Fruit fly (Drosophila melanogaster) whole organism, embryonic: ENCODE data around the gene CG42673.

ENCODE experiments used
- CG10209 ChIP-seq: fragments of 200-800 bp; sonication (Bioruptor generic); optimal IDR thresholded peaks from 3 replicates; lab custom pipeline; 2017; ENCODE audit warnings: missing biosample characterization, mild to moderate bottlenecking, missing genetic modification characterization, missing genetic modification reagents
- CG10267 ChIP-seq: fragments of 200-800 bp; sonication (Bioruptor generic); optimal IDR thresholded peaks from 2 replicates; lab custom pipeline; 2018; ENCODE audit warnings: missing biosample characterization, mild to moderate bottlenecking, missing genetic modification characterization, moderate library complexity
- CG11085 ChIP-seq: fragments of 200-800 bp; sonication (Bioruptor generic); IDR thresholded peaks from 2 replicates; pipeline ENCODE4 v1.3.6; 2022; ENCODE audit warnings: missing biosample characterization, missing genetic modification characterization
- CG11695 ChIP-seq: fragments of 200-800 bp; sonication (Bioruptor generic); IDR thresholded peaks from 3 replicates; pipeline ENCODE4 v1.3.6; 2022; ENCODE audit warnings: missing biosample characterization, missing genetic modification characterization
- CG11723 ChIP-seq: fragments of 200-800 bp; sonication (Bioruptor generic); optimal IDR thresholded peaks from 2 replicates; lab custom pipeline; 2017; ENCODE audit warnings: missing biosample characterization, mild to moderate bottlenecking, missing genetic modification characterization
- CG12769 ChIP-seq: fragments of 200-800 bp; sonication (Bioruptor generic); optimal IDR thresholded peaks from 2 replicates; lab custom pipeline; 2019; ENCODE audit warnings: missing biosample characterization, mild to moderate bottlenecking, missing genetic modification characterization, moderate library complexity
- CG13296 ChIP-seq: fragments of 200-800 bp; sonication (Bioruptor generic); optimal IDR thresholded peaks from 3 replicates; lab custom pipeline; 2018; ENCODE audit warnings: missing biosample characterization, mild to moderate bottlenecking, missing genetic modification characterization
- CG1647 ChIP-seq: fragments of 200-800 bp; sonication (Bioruptor generic); optimal IDR thresholded peaks from 3 replicates; lab custom pipeline; 2016; ENCODE audit warnings: missing biosample characterization, missing genetic modification characterization
- CG17829 ChIP-seq: fragments of 200-800 bp; optimal IDR thresholded peaks from 2 replicates; lab custom pipeline; 2019; ENCODE audit warnings: missing biosample characterization, mild to moderate bottlenecking, missing genetic modification characterization, moderate library complexity
- CG1792 ChIP-seq: fragments of 200-800 bp; sonication (Bioruptor generic); optimal IDR thresholded peaks from 2 replicates; lab custom pipeline; 2016; ENCODE audit warnings: missing biosample characterization, missing genetic modification characterization
- CG2199 ChIP-seq: fragments of 200-800 bp; sonication (Bioruptor generic); IDR thresholded peaks from 3 replicates; pipeline ENCODE4 v1.3.6; 2022; ENCODE audit warnings: missing biosample characterization, missing genetic modification characterization
- CG31224 ChIP-seq: fragments of 200-800 bp; sonication (Bioruptor generic); IDR thresholded peaks from 2 replicates; pipeline ENCODE4 v1.3.6; 2022; ENCODE audit warnings: missing biosample characterization, missing genetic modification characterization
- CG4707 ChIP-seq: fragments of 200-800 bp; sonication (Bioruptor generic); optimal IDR thresholded peaks from 2 replicates; lab custom pipeline; 2018; ENCODE audit warnings: missing biosample characterization, mild to moderate bottlenecking, missing genetic modification characterization, moderate library complexity
- CG6765 ChIP-seq: fragments of 200-800 bp; sonication (Bioruptor generic); optimal IDR thresholded peaks from 3 replicates; lab custom pipeline; 2017; ENCODE audit warnings: missing biosample characterization, mild to moderate bottlenecking, missing genetic modification characterization
- CG7745 ChIP-seq: fragments of 200-800 bp; sonication (Bioruptor generic); optimal IDR thresholded peaks from 2 replicates; lab custom pipeline; 2018; ENCODE audit warnings: missing biosample characterization, mild to moderate bottlenecking, missing genetic modification characterization, moderate library complexity
- CG9215 ChIP-seq: fragments of 200-800 bp; sonication (Bioruptor generic); IDR thresholded peaks from 2 replicates; pipeline ENCODE4 v1.3.6; 2022; ENCODE audit warnings: missing biosample characterization, missing genetic modification characterization
- Dip3 ChIP-seq: fragments of 200-800 bp; sonication (Bioruptor generic); optimal IDR thresholded peaks from 3 replicates; lab custom pipeline; 2016; ENCODE audit warnings: missing biosample characterization, missing genetic modification characterization
- Ets97D ChIP-seq: fragments of 200-800 bp; sonication (Bioruptor generic); optimal IDR thresholded peaks from 3 replicates; lab custom pipeline; 2016; ENCODE audit warnings: missing biosample characterization, missing genetic modification characterization
- Gug ChIP-seq: fragments of 200-800 bp; sonication (Bioruptor generic); IDR thresholded peaks from 4 replicates; pipeline ENCODE4 v1.3.6; 2022; ENCODE audit warnings: missing biosample characterization, missing genetic modification characterization
- Hey ChIP-seq: fragments of 200-800 bp; sonication (Bioruptor generic); optimal IDR thresholded peaks from 3 replicates; lab custom pipeline; 2018; ENCODE audit warnings: missing biosample characterization, mild to moderate bottlenecking, missing genetic modification characterization
- Lim3 ChIP-seq: fragments of 200-800 bp; sonication (Bioruptor generic); IDR thresholded peaks from 2 replicates; pipeline ENCODE4 v1.3.6; 2022; ENCODE audit warnings: missing biosample characterization, missing genetic modification characterization
- MESR4 ChIP-seq: fragments of 200-800 bp; sonication (Bioruptor generic); optimal IDR thresholded peaks from 2 replicates; lab custom pipeline; 2018; ENCODE audit warnings: missing biosample characterization, mild to moderate bottlenecking, missing genetic modification characterization, moderate library complexity
- Mad ChIP-seq: fragments of 200-800 bp; sonication (Bioruptor generic); optimal IDR thresholded peaks from 2 replicates; lab custom pipeline; 2016; ENCODE audit warnings: missing biosample characterization, missing genetic modification characterization
- NC2α ChIP-seq: fragments of 200-800 bp; sonication (Bioruptor generic); optimal IDR thresholded peaks from 2 replicates; lab custom pipeline; 2016; ENCODE audit warnings: missing biosample characterization, missing genetic modification characterization
- Optix ChIP-seq: fragments of 200-800 bp; sonication (Bioruptor generic); IDR thresholded peaks from 3 replicates; pipeline ENCODE4 v1.3.6; 2022; ENCODE audit warnings: missing biosample characterization, missing genetic modification characterization
- Sin3A ChIP-seq: fragments of >200 bp; optimal IDR thresholded peaks from 2 replicates; lab custom pipeline; 2018
- Six4 ChIP-seq: fragments of 200-800 bp; sonication (Bioruptor generic); optimal IDR thresholded peaks from 2 replicates; lab custom pipeline; 2016; ENCODE audit warnings: missing biosample characterization, missing genetic modification characterization
- YL-1 ChIP-seq: fragments of 200-800 bp; sonication (Bioruptor generic); optimal IDR thresholded peaks from 3 replicates; lab custom pipeline; 2017; ENCODE audit warnings: missing biosample characterization, mild to moderate bottlenecking, missing genetic modification characterization
- az2 ChIP-seq: fragments of 200-800 bp; sonication (Bioruptor generic); optimal IDR thresholded peaks from 3 replicates; lab custom pipeline; 2016; ENCODE audit warnings: missing biosample characterization, missing genetic modification characterization
- bbx ChIP-seq: fragments of 200-800 bp; sonication (Bioruptor generic); IDR thresholded peaks from 2 replicates; pipeline ENCODE4 v1.3.6; 2022; ENCODE audit warnings: missing biosample characterization, missing genetic modification characterization; ENCODE audit not compliant: partially characterized antibody
- da ChIP-seq: fragments of 200-800 bp; sonication (Bioruptor generic); optimal IDR thresholded peaks from 2 replicates; lab custom pipeline; 2016; ENCODE audit warnings: missing biosample characterization, missing genetic modification characterization
- emc ChIP-seq: fragments of 200-800 bp; sonication (Bioruptor generic); optimal IDR thresholded peaks from 2 replicates; lab custom pipeline; 2016; ENCODE audit warnings: missing biosample characterization, missing genetic modification characterization
- grau ChIP-seq: fragments of 200-800 bp; optimal IDR thresholded peaks from 3 replicates; lab custom pipeline; 2019; ENCODE audit warnings: missing biosample characterization, mild to moderate bottlenecking, missing genetic modification characterization, moderate library complexity
- her ChIP-seq: fragments of 200-800 bp; sonication (Bioruptor generic); optimal IDR thresholded peaks from 2 replicates; lab custom pipeline; 2016; ENCODE audit warnings: missing biosample characterization, missing genetic modification characterization
- hth ChIP-seq: fragments of >200 bp; optimal IDR thresholded peaks from 2 replicates; lab custom pipeline; 2017; ENCODE audit warnings: inconsistent platforms
- oc ChIP-seq: fragments of 200-800 bp; sonication (Bioruptor generic); optimal IDR thresholded peaks from 2 replicates; lab custom pipeline; 2018; ENCODE audit warnings: missing biosample characterization, mild to moderate bottlenecking, missing genetic modification characterization, moderate library complexity
- pros ChIP-seq: fragments of 200-800 bp; sonication (Bioruptor generic); optimal IDR thresholded peaks from 3 replicates; lab custom pipeline; 2019; ENCODE audit warnings: missing biosample characterization, mild to moderate bottlenecking, missing genetic modification characterization, moderate library complexity
- ranshi ChIP-seq: fragments of 200-800 bp; sonication (Bioruptor generic); IDR thresholded peaks from 2 replicates; pipeline ENCODE4 v1.3.6; 2022; ENCODE audit warnings: missing biosample characterization, missing genetic modification characterization
- row ChIP-seq: fragments of 200-800 bp; sonication (Bioruptor generic); IDR thresholded peaks from 3 replicates; pipeline ENCODE4 v1.3.6; 2022; ENCODE audit warnings: missing biosample characterization, missing genetic modification characterization
- salm ChIP-seq: fragments of 200-800 bp; sonication (Bioruptor generic); optimal IDR thresholded peaks from 2 replicates; lab custom pipeline; 2018; ENCODE audit warnings: missing biosample characterization, mild to moderate bottlenecking, missing genetic modification characterization
- sc ChIP-seq, 3 experiments: fragments of >200 bp in 2 of 3; fragments of 200-800 bp in 1 of 3; sonication (Bioruptor generic) in 1 of 3; optimal IDR thresholded peaks; 2 replicates in 2 of 3; 3 replicates in 1 of 3; lab custom pipeline; 2017; ENCODE audit warnings: mild to moderate bottlenecking in 1 of 3, missing biosample characterization in 1 of 3, missing genetic modification characterization in 1 of 3, missing genetic modification reagents in 1 of 3
- seq ChIP-seq: fragments of 200-800 bp; sonication (Bioruptor generic); IDR thresholded peaks from 2 replicates; pipeline ENCODE4 v1.3.6; 2022; ENCODE audit warnings: missing biosample characterization, missing genetic modification characterization
- so ChIP-seq: fragments of 200-800 bp; sonication (Bioruptor generic); IDR thresholded peaks from 3 replicates; pipeline ENCODE4 v1.3.6; 2022; ENCODE audit warnings: missing biosample characterization, missing genetic modification characterization
- sqz ChIP-seq: fragments of 200-800 bp; sonication (Bioruptor generic); optimal IDR thresholded peaks from 3 replicates; lab custom pipeline; 2018; ENCODE audit warnings: missing biosample characterization, mild to moderate bottlenecking, missing genetic modification characterization
- stwl ChIP-seq: fragments of 200-800 bp; sonication (Bioruptor generic); optimal IDR thresholded peaks from 3 replicates; lab custom pipeline; 2018; ENCODE audit warnings: missing biosample characterization, mild to moderate bottlenecking, missing genetic modification characterization, moderate library complexity
- trem ChIP-seq: fragments of 200-800 bp; optimal IDR thresholded peaks from 3 replicates; lab custom pipeline; 2019; ENCODE audit warnings: missing biosample characterization, mild to moderate bottlenecking, missing genetic modification characterization, moderate library complexity
- trh ChIP-seq: fragments of 200-800 bp; sonication (Bioruptor generic); optimal IDR thresholded peaks from 2 replicates; lab custom pipeline; 2016; ENCODE audit warnings: missing biosample characterization, missing genetic modification characterization
- unpg ChIP-seq: fragments of 200-800 bp; sonication (Bioruptor generic); optimal IDR thresholded peaks from 3 replicates; lab custom pipeline; 2018; ENCODE audit warnings: missing biosample characterization, mild to moderate bottlenecking, missing genetic modification characterization, moderate library complexity
- zen2 ChIP-seq: fragments of 200-800 bp; sonication (Bioruptor generic); IDR thresholded peaks from 3 replicates; pipeline ENCODE4 v1.3.6; 2022; ENCODE audit warnings: missing biosample characterization, missing genetic modification characterization; ENCODE audit not compliant: partially characterized antibody

CG42673 gene

DNA sequence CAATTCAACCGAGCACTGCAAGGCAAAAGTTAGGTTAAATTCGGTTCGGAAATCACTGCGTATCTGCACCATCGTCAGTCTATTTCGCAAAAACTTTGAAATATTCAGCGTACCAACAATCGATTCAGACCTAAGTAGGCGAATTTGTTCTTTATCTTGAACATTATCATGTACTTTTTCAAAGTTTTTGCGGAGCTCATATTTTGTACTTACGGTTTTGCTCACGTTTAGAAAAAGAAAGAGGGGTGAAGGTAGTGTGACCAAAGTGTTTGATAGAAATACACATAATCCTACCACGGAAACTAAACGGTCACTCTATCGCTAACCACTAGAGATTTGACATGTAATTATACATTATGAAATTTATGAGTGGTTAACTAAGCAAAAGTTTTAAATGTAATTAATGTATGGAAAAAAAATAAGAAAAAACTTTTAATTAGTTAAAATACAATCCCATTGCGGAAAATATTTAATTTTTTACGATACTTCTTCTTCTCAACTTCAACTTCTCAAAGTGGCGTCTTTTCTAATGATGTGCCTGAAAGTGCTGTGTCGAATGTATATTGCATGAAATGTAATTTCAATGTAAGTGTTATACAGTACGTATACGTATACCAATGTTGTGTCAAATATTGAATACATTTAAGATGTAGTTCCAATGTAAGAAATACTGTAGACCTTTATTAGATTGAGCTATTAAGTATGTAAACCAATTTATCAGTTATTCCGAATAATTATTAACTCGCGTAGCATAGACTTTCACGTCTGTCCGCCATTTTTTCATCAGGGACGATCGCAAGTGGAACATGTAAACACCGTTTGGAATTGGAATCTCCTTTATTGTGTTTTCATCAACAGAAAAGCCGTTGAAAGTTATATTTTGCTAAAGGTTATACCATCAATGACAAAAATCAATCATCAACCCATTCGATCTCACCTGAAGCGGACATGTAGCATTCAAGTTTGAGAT, 35.4 kb upstream of the CG42673 start, which contains the start of gene RpS9 (continued):
- TF ChIP-seq sqz (GFP tag; lab: Kevin White, UChicago) (peak; percentile 40), MESR4 (GFP tag; lab: Kevin White, UChicago) (peak; percentile 98), row (GFP tag; lab: Robert Waterston, UW) (no peak), Six4 (GFP tag; lab: Kevin White, UChicago) (no peak), CG10267 (tag; lab: Kevin White, UChicago) (peak; percentile 46), CG9215 (GFP tag; lab: Robert Waterston, UW) (no peak), da (GFP tag; lab: Kevin White, UChicago) (no peak), salm (peak; percentile 19), Mad (GFP tag; lab: Kevin White, UChicago) (no peak), ranshi (GFP tag; lab: Robert Waterston, UW) (no peak; the same call in 1 of the 2 replicates), Ets97D (GFP tag; lab: Kevin White, UChicago) (peak; percentile 80), CG10209 (GFP tag; lab: Kevin White, UChicago) (no peak), zen2 (GFP tag; lab: Robert Waterston, UW) (no peak), her (GFP tag; lab: Kevin White, UChicago) (no peak), CG11723 (GFP tag; lab: Kevin White, UChicago) (no peak), CG1792 (GFP tag; lab: Kevin White, UChicago) (no peak), bbx (GFP tag; lab: Robert Waterston, UW) (peak; percentile 22; the same call in 1 of the 2 replicates), so (GFP tag; lab: Robert Waterston, UW) (0 out of 3 replicates have a peak, but pooled peaks have one; percentile 44), pros (no peak), sc (optimal IDR thresholded peaks at IDR 0.05; lab: Kevin White, UChicago) (no peak), sc (GFP tag; optimal IDR thresholded peaks at IDR 0.05; lab: Kevin White, UChicago) (no peak), stwl (tag; lab: Kevin White, UChicago) (peak; percentile 54), CG2199 (GFP tag; lab: Robert Waterston, UW) (peak; percentile 61), CG7745 (tag; lab: Kevin White, UChicago) (peak; percentile 8), NC2α (no peak), CG17829 (peak; percentile 36), seq (GFP tag; lab: Robert Waterston, UW) (no peak), trh (GFP tag; lab: Kevin White, UChicago) (no peak), grau (tag; lab: Kevin White, UChicago) (peak; percentile 37), CG13296 (GFP tag; lab: Kevin White, UChicago) (peak; percentile 75), Gug (GFP tag; lab: Robert Waterston, UW) (no peak), YL-1 (GFP tag; lab: Kevin White, UChicago) (peak; percentile 89), CG6765 (GFP tag; lab: Kevin White, UChicago) (peak; percentile 61), CG1647 (GFP tag; lab: Kevin White, UChicago) (no peak), unpg (peak; percentile 35), Hey (tag; lab: Kevin White, UChicago) (no peak), Dip3 (GFP tag; lab: Kevin White, UChicago) (no peak), CG31224 (GFP tag; lab: Robert Waterston, UW) (no peak), trem (tag; lab: Kevin White, UChicago) (peak; percentile 48), oc (peak; percentile 7), hth (no peak), az2 (no peak), Sin3A (no peak), CG12769 (tag; lab: Kevin White, UChicago) (peak; percentile 47), CG4707 (GFP tag; lab: Kevin White, UChicago) (peak; percentile 9), CG11695 (0 out of 3 replicates have a peak, but pooled peaks have one; percentile 11), Optix (GFP tag; lab: Robert Waterston, UW) (no peak), CG11085 (GFP tag; lab: Robert Waterston, UW) (no peak), emc (GFP tag; lab: Kevin White, UChicago) (no peak), Lim3 (GFP tag; lab: Robert Waterston, UW) (no peak)
